Fruit fly (Drosophila melanogaster): ENCODE measurements around the gene kst.
A peak's percentile ranks its signal among the peaks of the same experiment; 100 is the strongest.

The kst gene

DNA sequence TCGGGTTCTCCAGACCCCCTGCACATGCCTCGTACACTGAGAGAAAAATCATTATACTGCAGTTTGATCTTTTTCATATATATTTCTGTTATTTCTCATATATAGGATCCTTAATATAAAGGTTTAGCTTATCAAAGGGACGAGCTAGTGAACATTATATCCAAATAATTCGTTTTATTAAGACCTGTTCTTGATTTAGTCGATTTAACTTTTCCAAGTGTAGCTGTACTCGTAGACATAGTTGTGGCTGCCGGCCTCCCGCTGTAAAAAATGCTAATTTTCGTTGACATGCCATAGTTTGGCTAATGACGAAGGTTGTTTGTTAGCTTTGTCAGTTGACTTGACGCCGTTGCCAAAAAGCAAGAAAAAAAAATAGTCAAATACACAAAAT is 45.8 kb downstream of the kst start (continued):
- TF ChIP-seq gcm (GFP tag; optimal IDR thresholded peaks at IDR 0.05) (peak; percentile 87), scrt (GFP tag; optimal IDR thresholded peaks at IDR 0.05) (peak; percentile 82), bsh (GFP tag; optimal IDR thresholded peaks at IDR 0.05) (peak; percentile 20 to 90), Fer3 (tag; optimal IDR thresholded peaks at IDR 0.05) (peak; percentile 88), fd96Cb (tag; optimal IDR thresholded peaks at IDR 0.05) (peak; percentile 84), CG30020 (tag; optimal IDR thresholded peaks at IDR 0.05) (peak; percentile 42), oc (tag; optimal IDR thresholded peaks at IDR 0.05) (peak; percentile 67), CG5953 (GFP tag; IDR thresholded peaks at IDR 0.05) (peak; percentile 38; the same call in 1 of the 2 replicates), MBD-R2 (GFP tag; IDR thresholded peaks at IDR 0.05) (peak; percentile 46; the same call in 1 of the 2 replicates), Atf-2 (GFP tag; optimal IDR thresholded peaks at IDR 0.05) (peak; percentile 70), vfl (GFP tag; optimal IDR thresholded peaks at IDR 0.05) (peak; percentile 70), MESR4 (GFP tag; optimal IDR thresholded peaks at IDR 0.05) (no peak), CG34224 (GFP tag; IDR thresholded peaks at IDR 0.05; ENCODE audit: partially characterized antibody) (no peak), usp (GFP tag; optimal IDR thresholded peaks at IDR 0.05) (no peak), lbe (GFP tag; optimal IDR thresholded peaks at IDR 0.05) (no peak), CG13775 (GFP tag; optimal IDR thresholded peaks at IDR 0.05) (peak; percentile 77), CG30403 (GFP tag; optimal IDR thresholded peaks at IDR 0.05) (peak; percentile 84), CG6813 (GFP tag; optimal IDR thresholded peaks at IDR 0.05) (peak; percentile 82), CG31441 (GFP tag; IDR thresholded peaks at IDR 0.05) (peak; percentile 88), CG15073 (GFP tag; optimal IDR thresholded peaks at IDR 0.05) (peak; percentile 30), Med (GFP tag) (peak; percentile 97), sug (tag; optimal IDR thresholded peaks at IDR 0.05) (peak; percentile 90), ato (GFP tag; IDR thresholded peaks at IDR 0.05; ENCODE audit: partially characterized antibody) (no peak), wek (GFP tag; optimal IDR thresholded peaks at IDR 0.05) (peak; percentile 39), amos (GFP tag; IDR thresholded peaks at IDR 0.05; ENCODE audit: partially characterized antibody) (no peak), CG11398 (GFP tag; optimal IDR thresholded peaks at IDR 0.05) (peak; percentile 70), fd102C (GFP tag; optimal IDR thresholded peaks at IDR 0.05) (peak; percentile 67), chif (GFP tag; optimal IDR thresholded peaks at IDR 0.05) (peak; percentile 76 to 86), CG18011 (GFP tag; optimal IDR thresholded peaks at IDR 0.05) (peak; percentile 34), CG6175 (GFP tag; IDR thresholded peaks at IDR 0.05) (peak; percentile 60; the same call in 1 of the 3 replicates), B-H1 (GFP tag; IDR thresholded peaks at IDR 0.05) (peak; percentile 77), CG6683 (GFP tag; optimal IDR thresholded peaks at IDR 0.05) (peak; percentile 59), CG14667 (GFP tag; IDR thresholded peaks at IDR 0.05) (peak; percentile 74), Ssrp (tag; optimal IDR thresholded peaks at IDR 0.05) (peak; percentile 86), CG14014 (GFP tag; IDR thresholded peaks at IDR 0.05) (peak; percentile 83), CG10147 (GFP tag; optimal IDR thresholded peaks at IDR 0.05) (peak; percentile 88), HmgZ (tag; optimal IDR thresholded peaks at IDR 0.05) (peak; percentile 89), caup (GFP tag; optimal IDR thresholded peaks at IDR 0.05; ENCODE audit: severe bottlenecking) (peak; percentile 79), Hr51 (GFP tag; optimal IDR thresholded peaks at IDR 0.05) (peak; percentile 71 to 87), CG32772 (GFP tag; IDR thresholded peaks at IDR 0.05) (peak; percentile 84), Kr (GFP tag; optimal IDR thresholded peaks at IDR 0.05) (no peak), Lhr (GFP tag; optimal IDR thresholded peaks at IDR 0.05) (peak; percentile 52), pros (GFP tag; optimal IDR thresholded peaks at IDR 0.05) (no peak), cas (GFP tag; IDR thresholded peaks at IDR 0.05) (peak; percentile 59; the same call in 1 of the 2 replicates), luna (GFP tag; optimal IDR thresholded peaks at IDR 0.05) (peak; percentile 24), klu (GFP tag; IDR thresholded peaks at IDR 0.05) (peak; percentile 77), CG15479 (GFP tag; optimal IDR thresholded peaks at IDR 0.05) (no peak), Adf1 (GFP tag; IDR thresholded peaks at IDR 0.05) (peak; percentile 38), ara (GFP tag; IDR thresholded peaks at IDR 0.05) (peak; percentile 81)
